Fruit fly (Drosophila melanogaster) whole organism, embryonic: ENCODE data around the gene CG33093.

Experiments
- Asciz ChIP-seq: fragments of 200-800 bp; sonication (Bioruptor generic); optimal IDR thresholded peaks from 2 replicates; lab custom pipeline; 2017; ENCODE audit warnings: missing biosample characterization, mild to moderate bottlenecking, missing genetic modification characterization, missing genetic modification reagents
- B-H2 ChIP-seq: fragments of 200-800 bp; sonication (Bioruptor generic); optimal IDR thresholded peaks from 2 replicates; lab custom pipeline; 2018; ENCODE audit warnings: missing biosample characterization, mild to moderate bottlenecking, missing genetic modification characterization
- CG10366 ChIP-seq: fragments of 200-800 bp; sonication (Bioruptor generic); IDR thresholded peaks from 2 replicates; pipeline ENCODE4 v1.3.6; 2022; ENCODE audit warnings: missing biosample characterization, missing genetic modification characterization
- CG10462 ChIP-seq: fragments of 200-800 bp; sonication (Bioruptor generic); optimal IDR thresholded peaks from 2 replicates; lab custom pipeline; 2016; ENCODE audit warnings: missing biosample characterization, missing genetic modification characterization
- CG12942 ChIP-seq: fragments of 200-800 bp; sonication (Bioruptor generic); optimal IDR thresholded peaks from 3 replicates; lab custom pipeline; 2016; ENCODE audit warnings: missing biosample characterization, missing genetic modification characterization
- CG14710 ChIP-seq: fragments of 200-800 bp; sonication (Bioruptor generic); optimal IDR thresholded peaks from 3 replicates; lab custom pipeline; 2019; ENCODE audit warnings: missing biosample characterization, mild to moderate bottlenecking, missing genetic modification characterization, moderate library complexity
- CG14965 ChIP-seq: fragments of 200-800 bp; sonication (Bioruptor generic); optimal IDR thresholded peaks from 2 replicates; lab custom pipeline; 2016; ENCODE audit warnings: missing biosample characterization, missing genetic modification characterization, borderline replicate concordance
- CG15601 ChIP-seq: fragments of 200-800 bp; sonication (Bioruptor generic); optimal IDR thresholded peaks from 3 replicates; lab custom pipeline; 2019; ENCODE audit warnings: missing biosample characterization, mild to moderate bottlenecking, missing genetic modification characterization, moderate library complexity
- CG17829 ChIP-seq: fragments of 200-800 bp; optimal IDR thresholded peaks from 2 replicates; lab custom pipeline; 2019; ENCODE audit warnings: missing biosample characterization, mild to moderate bottlenecking, missing genetic modification characterization, moderate library complexity
- CG18262 ChIP-seq: fragments of 200-800 bp; optimal IDR thresholded peaks from 3 replicates; lab custom pipeline; 2019; ENCODE audit warnings: missing biosample characterization, mild to moderate bottlenecking, missing genetic modification characterization, moderate library complexity
- CG2875 ChIP-seq: fragments of 200-800 bp; sonication (Bioruptor generic); optimal IDR thresholded peaks from 2 replicates; lab custom pipeline; 2017; ENCODE audit warnings: missing biosample characterization, mild to moderate bottlenecking, missing genetic modification characterization, missing genetic modification reagents
- CG42726 ChIP-seq: fragments of 200-800 bp; sonication (Bioruptor generic); IDR thresholded peaks from 2 replicates; pipeline ENCODE4 v1.3.6; 2022; ENCODE audit warnings: missing biosample characterization, missing genetic modification characterization; ENCODE audit not compliant: partially characterized antibody
- CG4730 ChIP-seq: fragments of 200-800 bp; sonication (Bioruptor generic); IDR thresholded peaks from 2 replicates; pipeline ENCODE4 v1.3.6; 2022; ENCODE audit warnings: missing biosample characterization, missing genetic modification characterization
- CG5180 ChIP-seq: fragments of 200-800 bp; sonication (Bioruptor generic); optimal IDR thresholded peaks from 3 replicates; lab custom pipeline; 2017; ENCODE audit warnings: missing biosample characterization, missing genetic modification characterization, mild to moderate bottlenecking, moderate library complexity, missing genetic modification reagents
- CG6654 ChIP-seq: fragments of 200-800 bp; sonication (Bioruptor generic); optimal IDR thresholded peaks from 2 replicates; lab custom pipeline; 2017; ENCODE audit warnings: missing biosample characterization, mild to moderate bottlenecking, missing genetic modification characterization
- CG6689 ChIP-seq: fragments of 200-800 bp; sonication (Bioruptor generic); IDR thresholded peaks from 2 replicates; pipeline ENCODE4 v1.3.6; 2022; ENCODE audit warnings: missing biosample characterization, missing genetic modification characterization
- CG6791 ChIP-seq: fragments of 200-800 bp; sonication (Bioruptor generic); IDR thresholded peaks from 3 replicates; pipeline ENCODE4 v1.3.6; 2022; ENCODE audit warnings: missing biosample characterization, missing genetic modification characterization; ENCODE audit not compliant: partially characterized antibody
- CG7745 ChIP-seq: fragments of 200-800 bp; sonication (Bioruptor generic); optimal IDR thresholded peaks from 2 replicates; lab custom pipeline; 2018; ENCODE audit warnings: missing biosample characterization, mild to moderate bottlenecking, missing genetic modification characterization, moderate library complexity
- CG7928 ChIP-seq: fragments of 200-800 bp; sonication (Bioruptor generic); optimal IDR thresholded peaks from 2 replicates; lab custom pipeline; 2017; ENCODE audit warnings: missing biosample characterization, mild to moderate bottlenecking, missing genetic modification characterization
- Dbx ChIP-seq: fragments of 200-800 bp; sonication (Bioruptor generic); IDR thresholded peaks from 3 replicates; pipeline ENCODE4 v1.3.6; 2022; ENCODE audit warnings: missing biosample characterization, missing genetic modification characterization
- Dip2 ChIP-seq: fragments of 200-800 bp; sonication (Bioruptor generic); IDR thresholded peaks from 2 replicates; pipeline ENCODE4 v1.3.6; 2022; ENCODE audit warnings: missing biosample characterization, missing genetic modification characterization
- Eip74EF ChIP-seq, 2 experiments: fragments of 200-800 bp in 1 of 2; fragments of >200 bp in 1 of 2; sonication (Bioruptor generic) in 1 of 2; optimal IDR thresholded peaks; 2 replicates each; lab custom pipeline; 2017 to 2019; ENCODE audit warnings: missing biosample characterization in 2 of 2, missing genetic modification characterization in 2 of 2, mild to moderate bottlenecking in 1 of 2, moderate library complexity in 1 of 2
- Fer2 ChIP-seq: fragments of 200-800 bp; sonication (Bioruptor generic); optimal IDR thresholded peaks from 2 replicates; lab custom pipeline; 2018; ENCODE audit warnings: missing biosample characterization, mild to moderate bottlenecking, missing genetic modification characterization, moderate library complexity
- Fer3 ChIP-seq: fragments of 200-800 bp; sonication (Bioruptor generic); optimal IDR thresholded peaks from 2 replicates; lab custom pipeline; 2018; ENCODE audit warnings: missing biosample characterization, mild to moderate bottlenecking, missing genetic modification characterization, moderate library complexity
- HHEX ChIP-seq: fragments of 200-800 bp; sonication (Bioruptor generic); optimal IDR thresholded peaks from 3 replicates; lab custom pipeline; 2017; ENCODE audit warnings: missing biosample characterization, mild to moderate bottlenecking, missing genetic modification characterization, missing genetic modification reagents
- HLH3B ChIP-seq: fragments of 200-800 bp; sonication (Bioruptor generic); IDR thresholded peaks from 2 replicates; pipeline ENCODE4 v1.3.6; 2022; ENCODE audit warnings: missing biosample characterization, missing genetic modification characterization
- HLH4C ChIP-seq: fragments of 200-800 bp; sonication (Bioruptor generic); IDR thresholded peaks from 3 replicates; pipeline ENCODE4 v1.3.6; 2022; ENCODE audit warnings: missing biosample characterization, missing genetic modification characterization; ENCODE audit not compliant: partially characterized antibody
- Lpt ChIP-seq: fragments of >200 bp; optimal IDR thresholded peaks from 2 replicates; lab custom pipeline; 2018; ENCODE audit warnings: missing biosample characterization, missing genetic modification characterization
- MESR4 ChIP-seq: fragments of 200-800 bp; sonication (Bioruptor generic); optimal IDR thresholded peaks from 2 replicates; lab custom pipeline; 2018; ENCODE audit warnings: missing biosample characterization, mild to moderate bottlenecking, missing genetic modification characterization, moderate library complexity
- Mad ChIP-seq: fragments of 200-800 bp; sonication (Bioruptor generic); optimal IDR thresholded peaks from 2 replicates; lab custom pipeline; 2016; ENCODE audit warnings: missing biosample characterization, missing genetic modification characterization
- Meics ChIP-seq: fragments of 200-800 bp; sonication (Bioruptor generic); optimal IDR thresholded peaks from 2 replicates; lab custom pipeline; 2017; ENCODE audit warnings: missing biosample characterization, mild to moderate bottlenecking, missing genetic modification characterization
- Nf-YC ChIP-seq: fragments of 200-800 bp; optimal IDR thresholded peaks from 3 replicates; lab custom pipeline; 2019; ENCODE audit warnings: missing biosample characterization, mild to moderate bottlenecking, missing genetic modification characterization, moderate library complexity
- Oaz ChIP-seq: fragments of 200-800 bp; sonication (Bioruptor generic); IDR thresholded peaks from 2 replicates; pipeline ENCODE4 v1.3.6; 2022; ENCODE audit warnings: missing biosample characterization, missing genetic modification characterization
- Optix ChIP-seq: fragments of 200-800 bp; sonication (Bioruptor generic); IDR thresholded peaks from 3 replicates; pipeline ENCODE4 v1.3.6; 2022; ENCODE audit warnings: missing biosample characterization, missing genetic modification characterization
- Poxn ChIP-seq: fragments of 200-800 bp; sonication (Bioruptor generic); IDR thresholded peaks from 2 replicates; pipeline ENCODE4 v1.3.6; 2022; ENCODE audit warnings: missing biosample characterization, missing genetic modification characterization
- Six4 ChIP-seq: fragments of 200-800 bp; sonication (Bioruptor generic); optimal IDR thresholded peaks from 2 replicates; lab custom pipeline; 2016; ENCODE audit warnings: missing biosample characterization, missing genetic modification characterization
- ash1 ChIP-seq: fragments of 200-800 bp; sonication (Bioruptor generic); optimal IDR thresholded peaks from 2 replicates; lab custom pipeline; 2018; ENCODE audit warnings: missing biosample characterization, mild to moderate bottlenecking, missing genetic modification characterization
- bcd ChIP-seq: fragments of 200-800 bp; sonication (Bioruptor generic); optimal IDR thresholded peaks from 2 replicates; lab custom pipeline; 2017; ENCODE audit warnings: missing biosample characterization, mild to moderate bottlenecking, missing genetic modification characterization
- ci ChIP-seq: fragments of 200-800 bp; sonication (Bioruptor generic); IDR thresholded peaks from 3 replicates; pipeline ENCODE4 v1.3.6; 2022; ENCODE audit warnings: missing biosample characterization, missing genetic modification characterization
- fd102C ChIP-seq: fragments of 200-800 bp; sonication (Bioruptor generic); optimal IDR thresholded peaks from 2 replicates; lab custom pipeline; 2018; ENCODE audit warnings: missing biosample characterization, mild to moderate bottlenecking, missing genetic modification characterization, moderate library complexity
- fd96Cb ChIP-seq: fragments of 200-800 bp; sonication (Bioruptor generic); optimal IDR thresholded peaks from 2 replicates; lab custom pipeline; 2018; ENCODE audit warnings: missing biosample characterization, mild to moderate bottlenecking, missing genetic modification characterization, moderate library complexity
- gsb ChIP-seq: fragments of 200-800 bp; sonication (Bioruptor generic); IDR thresholded peaks from 2 replicates; pipeline ENCODE4 v1.3.6; 2022; ENCODE audit warnings: missing biosample characterization, missing genetic modification characterization
- klu ChIP-seq: fragments of 200-800 bp; sonication (Bioruptor generic); IDR thresholded peaks from 2 replicates; pipeline ENCODE4 v1.3.6; 2022; ENCODE audit warnings: missing biosample characterization, missing genetic modification characterization
- nau ChIP-seq: fragments of 200-800 bp; sonication (Bioruptor generic); optimal IDR thresholded peaks from 3 replicates; lab custom pipeline; 2017; ENCODE audit warnings: missing biosample characterization, mild to moderate bottlenecking, missing genetic modification characterization, missing genetic modification reagents
- odd ChIP-seq: fragments of 200-800 bp; sonication (Bioruptor generic); optimal IDR thresholded peaks from 2 replicates; lab custom pipeline; 2017; ENCODE audit warnings: missing biosample characterization, mild to moderate bottlenecking, missing genetic modification characterization
- pho ChIP-seq: fragments of 200-800 bp; sonication (Bioruptor generic); optimal IDR thresholded peaks from 2 replicates; lab custom pipeline; 2016; ENCODE audit warnings: missing biosample characterization, missing genetic modification characterization
- repo ChIP-seq: fragments of 200-800 bp; sonication (Bioruptor generic); optimal IDR thresholded peaks from 2 replicates; lab custom pipeline; 2016; ENCODE audit warnings: missing biosample characterization, missing genetic modification characterization
- rib ChIP-seq: fragments of 200-800 bp; sonication (Bioruptor generic); IDR thresholded peaks from 2 replicates; pipeline ENCODE4 v1.3.6; 2022; ENCODE audit warnings: missing biosample characterization, missing genetic modification characterization
- sd ChIP-seq: fragments of 200-800 bp; sonication (Bioruptor generic); optimal IDR thresholded peaks from 3 replicates; lab custom pipeline; 2018; ENCODE audit warnings: missing biosample characterization, mild to moderate bottlenecking, missing genetic modification characterization, moderate library complexity
- vfl ChIP-seq: fragments of 200-800 bp; sonication (Bioruptor generic); optimal IDR thresholded peaks from 2 replicates; lab custom pipeline; 2016; ENCODE audit warnings: missing biosample characterization, missing genetic modification characterization
- zfh1 ChIP-seq: fragments of 200-800 bp; sonication (Bioruptor generic); IDR thresholded peaks from 3 replicates; pipeline ENCODE4 v1.3.6; 2022; ENCODE audit warnings: missing biosample characterization, missing genetic modification characterization

CG33093 gene

dm6 chr3R:22547585-22548022 is 15.9 kb upstream of the CG33093 start, which contains the start of gene AdipoR (continued):
- TF ChIP-seq zfh1 (GFP tag; lab: Robert Waterston, UW) = no peak
- TF ChIP-seq CG6791 (GFP tag; lab: Robert Waterston, UW) = no peak
- peak; percentile 5 for TF ChIP-seq CG15601
- peak; percentile 57 for TF ChIP-seq CG17829
- no peak for TF ChIP-seq CG7928
- TF ChIP-seq Eip74EF (GFP tag; optimal IDR thresholded peaks at IDR 0.05; lab: Kevin White, UChicago) = no peak
- no peak for TF ChIP-seq rib (GFP tag; lab: Robert Waterston, UW)
- TF ChIP-seq B-H2 = no peak
- no peak for TF ChIP-seq CG18262 (tag; lab: Kevin White, UChicago)
- no peak for TF ChIP-seq Mad (GFP tag; lab: Kevin White, UChicago)
- TF ChIP-seq CG42726 (GFP tag; lab: Robert Waterston, UW) = no peak
- TF ChIP-seq CG5180 (GFP tag; lab: Kevin White, UChicago) = no peak
- TF ChIP-seq fd96Cb (tag; lab: Kevin White, UChicago) = no peak
- TF ChIP-seq ash1 (GFP tag; lab: Kevin White, UChicago) = no peak
- no peak for TF ChIP-seq HLH3B (GFP tag; lab: Robert Waterston, UW)
- TF ChIP-seq CG4730 (GFP tag; lab: Robert Waterston, UW) = no peak
- TF ChIP-seq Dbx (GFP tag; lab: Robert Waterston, UW) = no peak
- TF ChIP-seq Six4 (GFP tag; lab: Kevin White, UChicago) = no peak
- no peak for TF ChIP-seq fd102C (GFP tag; lab: Kevin White, UChicago)
- no peak for TF ChIP-seq Oaz (GFP tag; lab: Robert Waterston, UW)
- no peak for TF ChIP-seq Dip2
- peak; percentile 93 for TF ChIP-seq MESR4
- TF ChIP-seq repo (GFP tag; lab: Kevin White, UChicago) = no peak
- peak; percentile 38 for TF ChIP-seq nau (GFP tag; lab: Kevin White, UChicago)
- no peak for TF ChIP-seq CG2875 (GFP tag; lab: Kevin White, UChicago)
- TF ChIP-seq sd (tag; lab: Kevin White, UChicago) = peak; percentile 1
- no peak for TF ChIP-seq CG6654 (GFP tag; lab: Kevin White, UChicago)
- TF ChIP-seq odd (GFP tag; lab: Kevin White, UChicago) = no peak
- TF ChIP-seq Optix = no peak
- no peak for TF ChIP-seq CG7745
- no peak for TF ChIP-seq HHEX
- TF ChIP-seq Fer3 (tag; lab: Kevin White, UChicago) = no peak
- no peak for TF ChIP-seq CG12942 (GFP tag; lab: Kevin White, UChicago)
- TF ChIP-seq Lpt (GFP tag; lab: Kevin White, UChicago) = no peak
- TF ChIP-seq Meics = peak; percentile 95
- no peak for TF ChIP-seq CG10462
- no peak for TF ChIP-seq CG14965 (GFP tag; lab: Kevin White, UChicago)
- TF ChIP-seq CG6689 (GFP tag; lab: Robert Waterston, UW) = no peak
- TF ChIP-seq Nf-YC (tag; lab: Kevin White, UChicago) = peak; percentile 39
- no peak for TF ChIP-seq Fer2 (tag; lab: Kevin White, UChicago)
- TF ChIP-seq bcd (GFP tag; lab: Kevin White, UChicago) = peak; percentile 34
- TF ChIP-seq CG14710 = peak; percentile 80
- no peak for TF ChIP-seq HLH4C (GFP tag; lab: Robert Waterston, UW)
- no peak for TF ChIP-seq gsb (GFP tag; lab: Robert Waterston, UW)
- no peak for TF ChIP-seq vfl (GFP tag; lab: Kevin White, UChicago)
- TF ChIP-seq klu (GFP tag; lab: Robert Waterston, UW) = no peak
- TF ChIP-seq pho (GFP tag; lab: Kevin White, UChicago) = no peak
- no peak for TF ChIP-seq Poxn
- peak; percentile 65 for TF ChIP-seq ci (GFP tag; lab: Robert Waterston, UW)
- no peak for TF ChIP-seq CG10366 (GFP tag; lab: Robert Waterston, UW)
- TF ChIP-seq Asciz (GFP tag; lab: Kevin White, UChicago) = no peak
